Worm (Caenorhabditis elegans): ENCODE measurements around the gene F07A11.4.

Gene F07A11.4

DNA sequence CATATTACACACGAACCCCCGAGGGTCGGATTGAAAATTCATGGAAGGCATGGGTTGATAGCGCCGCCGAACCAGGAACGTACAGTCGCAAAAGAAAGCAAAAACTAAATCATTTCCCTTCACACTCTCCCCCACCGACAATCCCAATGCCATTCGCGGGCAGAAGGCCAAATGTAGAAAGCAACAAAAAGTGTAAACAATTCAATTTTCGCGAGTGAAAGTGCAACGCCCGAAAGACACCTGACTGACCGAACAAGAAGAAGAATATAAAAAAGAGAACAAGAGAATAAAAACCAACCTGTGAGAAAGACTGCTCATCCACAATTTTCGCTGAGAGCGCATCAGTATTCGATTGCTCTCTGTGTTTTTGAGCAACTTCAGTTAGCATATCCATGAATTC lies 16.9 kb downstream of the F07A11.4 start:
- TF ChIP-seq dao-5 (tag; optimal IDR thresholded peaks at IDR 0.05) = no peak
- no peak for TF ChIP-seq him-1 (tag; optimal IDR thresholded peaks at IDR 0.05)
- TF ChIP-seq W03F9.2 (tag; optimal IDR thresholded peaks at IDR 0.05) = no peak

DNA sequence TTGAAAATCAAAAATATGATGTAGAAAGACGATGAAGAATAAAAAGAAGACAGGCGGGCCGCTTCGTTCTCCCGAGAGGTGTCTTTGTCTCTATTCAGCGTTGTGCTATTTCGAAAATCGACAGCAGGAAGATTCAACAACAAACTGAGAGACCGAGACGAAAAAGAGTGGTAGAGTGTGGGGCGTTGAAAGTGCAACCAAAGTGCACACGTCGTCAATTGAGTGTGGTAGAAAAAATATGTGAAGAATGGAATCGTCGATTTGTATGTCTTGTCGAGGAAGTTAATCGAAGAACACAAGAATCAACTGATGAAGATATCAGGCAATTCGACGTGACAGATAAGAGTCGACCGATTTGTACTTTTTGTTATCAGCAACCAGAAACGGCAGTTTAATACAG lies 18.4 kb downstream of the F07A11.4 start:
- TF ChIP-seq him-1 (tag; optimal IDR thresholded peaks at IDR 0.05) = no peak
- no peak for TF ChIP-seq W03F9.2 (tag; optimal IDR thresholded peaks at IDR 0.05)
- no peak for TF ChIP-seq dao-5 (tag; optimal IDR thresholded peaks at IDR 0.05)

DNA sequence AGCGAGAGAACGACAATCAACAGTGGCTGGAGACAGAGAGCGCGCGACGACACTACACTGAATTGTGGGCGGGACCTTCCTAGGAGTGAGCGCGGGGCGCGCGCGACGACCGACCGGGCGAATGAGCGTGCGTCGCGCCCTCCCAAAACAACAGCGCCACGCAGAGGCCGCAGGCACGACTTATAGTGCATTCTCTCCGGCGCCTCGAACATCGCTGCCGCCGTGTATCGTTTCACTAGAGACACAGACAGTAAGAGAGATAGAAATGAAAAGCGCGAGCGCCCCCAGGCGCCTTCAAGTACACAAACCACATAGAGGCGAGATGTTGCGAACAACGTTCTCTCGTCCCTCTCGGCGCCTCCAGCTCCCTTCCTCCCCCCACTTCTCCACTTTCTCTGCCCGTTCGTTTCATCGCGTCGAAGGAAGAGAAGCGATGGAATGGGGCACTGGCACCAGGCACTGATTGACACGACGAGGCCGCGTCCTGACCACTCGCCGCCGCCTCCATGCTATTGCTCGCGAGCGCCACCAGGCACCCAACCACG lies 19.2 kb downstream of the F07A11.4 start:
- peak; percentile 53 for TF ChIP-seq dao-5 (tag; optimal IDR thresholded peaks at IDR 0.05)
- peak; percentile 71 for TF ChIP-seq him-1 (tag; optimal IDR thresholded peaks at IDR 0.05)
- TF ChIP-seq W03F9.2 (tag; optimal IDR thresholded peaks at IDR 0.05) = peak; percentile 42

DNA sequence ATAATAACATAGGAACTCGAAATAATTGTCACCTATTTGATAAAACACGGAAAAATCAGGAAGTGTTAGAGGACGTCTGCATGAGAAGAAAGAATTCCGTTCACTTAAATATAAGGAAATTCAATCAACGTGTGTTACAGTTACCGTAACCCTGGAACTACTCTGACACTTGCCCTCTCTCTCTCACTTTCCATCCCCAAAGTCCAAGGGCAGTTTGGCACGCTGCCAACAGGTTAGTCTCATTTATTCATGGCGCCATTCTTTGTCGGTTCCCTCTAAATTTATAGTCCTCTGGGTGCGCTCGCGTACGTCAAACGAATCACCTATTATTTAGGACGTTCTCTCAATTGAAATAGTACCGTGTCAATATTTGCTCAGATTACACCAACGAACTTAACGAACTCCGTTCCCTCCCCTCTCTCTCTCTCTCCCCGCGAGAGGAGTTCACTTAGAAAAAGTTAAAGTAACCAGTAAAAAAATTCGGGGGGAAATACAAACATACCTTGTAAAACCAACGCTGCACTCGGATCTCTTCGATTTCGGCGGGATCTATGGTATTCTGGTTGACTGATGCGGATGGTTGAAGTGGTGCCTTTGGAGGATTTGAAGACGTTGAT lies 19.9 kb downstream of the F07A11.4 start:
- TF ChIP-seq W03F9.2 (tag; optimal IDR thresholded peaks at IDR 0.05) (no peak), dao-5 (tag; optimal IDR thresholded peaks at IDR 0.05) (no peak), him-1 (tag; optimal IDR thresholded peaks at IDR 0.05) (no peak)

DNA sequence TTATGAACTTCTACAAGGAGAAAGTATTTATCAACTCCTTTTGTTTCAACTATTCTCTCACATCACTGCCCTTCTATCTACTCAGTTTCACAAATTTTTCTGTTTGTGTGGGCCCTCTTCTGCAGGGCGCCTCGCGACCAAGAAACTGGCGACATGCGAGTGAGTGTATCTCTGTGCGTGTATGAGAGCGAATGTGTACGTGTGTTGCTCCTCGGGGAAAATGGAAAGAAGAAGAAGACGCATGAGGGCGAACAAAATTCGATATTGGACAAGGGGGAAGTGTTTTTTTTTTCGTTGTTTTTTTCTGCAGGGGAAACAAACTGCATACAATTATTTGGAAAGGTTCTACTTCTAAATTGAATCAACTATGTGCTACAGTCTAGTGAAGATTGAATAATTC lies 20.8 kb downstream of the F07A11.4 start:
- TF ChIP-seq W03F9.2 (tag; optimal IDR thresholded peaks at IDR 0.05) (no peak), dao-5 (tag; optimal IDR thresholded peaks at IDR 0.05) (no peak), him-1 (tag; optimal IDR thresholded peaks at IDR 0.05) (peak; percentile 9)

DNA sequence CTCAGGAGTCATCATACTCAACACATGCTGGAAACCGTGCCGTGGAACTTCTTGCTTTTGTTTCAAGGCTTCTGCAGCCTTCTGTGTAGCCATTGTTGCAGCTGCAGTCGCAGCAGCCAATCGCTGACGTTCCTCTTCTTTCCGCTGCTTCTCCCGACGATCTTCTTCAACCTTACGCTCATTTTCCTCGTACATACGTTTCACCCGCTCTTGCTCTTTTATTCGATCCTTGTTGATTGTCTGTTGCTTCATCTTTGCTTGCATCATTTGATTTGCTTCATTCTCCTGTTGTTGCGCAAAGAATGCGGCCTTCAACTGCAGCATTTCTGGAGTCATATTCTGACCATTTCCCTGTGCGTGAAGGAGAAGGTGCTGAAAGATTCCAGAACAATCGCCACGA lies 21.8 kb downstream of the F07A11.4 start:
- no peak for TF ChIP-seq W03F9.2 (tag; optimal IDR thresholded peaks at IDR 0.05)

DNA sequence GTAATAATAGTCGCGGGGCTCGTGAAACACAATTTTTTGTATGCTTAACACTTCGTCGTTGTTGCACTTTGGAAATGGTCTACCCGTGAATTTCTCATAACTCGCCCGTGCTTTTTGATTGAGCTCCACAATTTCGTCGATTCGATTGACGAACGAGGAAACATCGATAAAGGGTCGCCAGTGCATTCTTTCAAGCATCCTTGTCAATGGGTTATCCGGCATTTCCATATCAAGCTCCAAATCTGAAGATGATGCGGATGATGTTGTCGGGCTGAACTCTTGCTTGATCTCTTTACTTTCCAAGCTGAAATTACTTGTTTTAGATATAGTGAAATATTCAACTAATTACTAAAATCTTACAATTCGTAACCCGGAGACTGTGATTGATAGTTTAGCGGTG lies 27.1 kb downstream of the F07A11.4 start:
- no peak for TF ChIP-seq dao-5 (tag; optimal IDR thresholded peaks at IDR 0.05)
- no peak for TF ChIP-seq W03F9.2 (tag; optimal IDR thresholded peaks at IDR 0.05)
- no peak for TF ChIP-seq him-1 (tag; optimal IDR thresholded peaks at IDR 0.05)

DNA sequence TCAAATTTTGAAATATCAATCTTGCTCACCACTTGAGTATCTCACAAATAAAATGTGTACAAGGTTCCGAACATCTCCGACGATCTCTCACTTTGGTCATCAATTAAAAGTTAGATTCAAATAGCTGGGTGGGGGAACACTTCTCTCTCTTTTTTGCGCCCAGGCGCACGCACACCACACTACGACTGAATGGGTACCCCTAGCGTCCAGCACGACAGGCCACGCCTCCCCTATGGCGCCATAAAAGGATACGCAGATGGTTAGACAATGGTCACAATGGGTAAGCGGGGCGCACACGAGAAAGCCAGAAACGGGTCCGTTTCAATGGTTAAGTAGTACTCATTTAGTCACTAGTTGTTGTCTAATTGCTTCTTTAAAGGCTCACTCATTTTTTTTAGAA lies 29.1 kb downstream of the F07A11.4 start:
- no peak for TF ChIP-seq W03F9.2 (tag; optimal IDR thresholded peaks at IDR 0.05)
- no peak for TF ChIP-seq him-1 (tag; optimal IDR thresholded peaks at IDR 0.05)
- no peak for TF ChIP-seq dao-5 (tag; optimal IDR thresholded peaks at IDR 0.05)

DNA sequence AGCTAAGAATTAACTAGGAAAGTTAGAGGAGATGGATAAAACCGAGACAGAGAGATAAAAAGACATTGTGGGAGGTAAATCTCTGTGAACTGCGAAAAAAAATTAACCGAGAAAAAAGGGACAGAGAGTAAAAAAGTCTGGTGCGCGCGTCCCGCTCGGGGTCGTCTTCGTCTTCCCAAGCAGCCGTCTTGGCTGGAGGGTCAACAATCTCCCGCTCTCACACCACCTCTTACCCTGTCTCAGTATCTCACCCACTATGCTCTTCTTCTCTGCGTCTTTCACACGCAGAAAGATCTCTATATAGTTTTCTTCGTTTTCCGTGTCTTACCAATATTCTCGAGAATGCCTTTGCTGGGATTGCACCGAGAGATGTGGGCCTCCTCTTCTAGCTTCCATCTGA lies 31.9 kb downstream of the F07A11.4 start:
- TF ChIP-seq him-1 (tag; optimal IDR thresholded peaks at IDR 0.05) = no peak
- TF ChIP-seq dao-5 (tag; optimal IDR thresholded peaks at IDR 0.05) = no peak
- no peak for TF ChIP-seq W03F9.2 (tag; optimal IDR thresholded peaks at IDR 0.05)

DNA sequence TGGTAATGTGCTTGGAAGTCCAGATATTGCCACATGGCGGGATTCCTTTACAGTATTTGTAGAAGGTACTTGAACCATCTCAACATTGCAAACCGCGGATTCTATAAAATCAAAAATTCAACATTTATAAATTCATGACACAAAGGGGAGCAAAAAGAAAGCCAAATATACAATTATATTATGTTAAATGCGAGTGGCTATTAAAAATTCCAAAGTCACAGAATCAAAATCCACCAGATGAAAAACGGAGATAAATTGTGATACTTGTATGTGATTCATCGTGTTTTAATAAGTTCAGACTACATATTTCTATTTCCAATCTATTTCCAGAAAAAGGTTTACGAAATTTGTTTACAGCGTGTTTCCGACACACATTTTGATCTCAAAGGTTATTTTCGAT lies 32.7 kb downstream of the F07A11.4 start, which contains the start of gene din-1:
din-1 (minus strand) TSS at position 101 of the 400 bp plus-strand sequence.
- TF ChIP-seq him-1 (tag; optimal IDR thresholded peaks at IDR 0.05) (no peak), W03F9.2 (tag; optimal IDR thresholded peaks at IDR 0.05) (no peak), dao-5 (tag; optimal IDR thresholded peaks at IDR 0.05) (no peak)

DNA sequence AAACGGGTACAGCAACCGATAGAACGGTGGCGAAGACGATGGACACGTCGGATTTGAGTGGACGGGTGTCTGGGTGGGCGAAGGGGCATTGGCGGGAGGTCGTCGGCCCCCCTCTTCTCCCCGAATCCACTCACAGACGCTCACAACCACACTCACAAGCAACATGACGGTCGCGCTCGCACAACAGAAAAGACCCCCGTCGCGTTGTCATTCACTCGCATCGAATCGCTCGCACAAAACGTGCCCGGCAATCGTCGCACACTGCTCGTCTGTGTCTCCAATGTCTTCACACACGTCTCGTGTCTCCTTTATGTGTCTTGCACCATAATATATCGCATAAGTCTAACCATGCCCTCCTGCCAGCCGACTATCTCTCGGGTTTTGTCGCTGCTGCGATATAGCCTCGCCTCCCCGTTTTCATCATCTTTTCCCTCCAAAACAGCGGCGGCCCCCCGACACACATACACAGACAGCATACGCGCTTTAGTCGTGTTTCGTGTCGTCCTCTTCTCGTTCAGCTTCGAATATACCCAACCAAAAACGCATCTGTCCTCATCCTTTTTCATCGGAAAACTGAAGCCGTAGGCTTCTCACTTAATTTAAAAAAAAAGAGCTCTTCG lies 33.4 kb downstream of the F07A11.4 start:
- TF ChIP-seq him-1 (tag; optimal IDR thresholded peaks at IDR 0.05) (peak; percentile 74), W03F9.2 (tag; optimal IDR thresholded peaks at IDR 0.05) (no peak)

DNA sequence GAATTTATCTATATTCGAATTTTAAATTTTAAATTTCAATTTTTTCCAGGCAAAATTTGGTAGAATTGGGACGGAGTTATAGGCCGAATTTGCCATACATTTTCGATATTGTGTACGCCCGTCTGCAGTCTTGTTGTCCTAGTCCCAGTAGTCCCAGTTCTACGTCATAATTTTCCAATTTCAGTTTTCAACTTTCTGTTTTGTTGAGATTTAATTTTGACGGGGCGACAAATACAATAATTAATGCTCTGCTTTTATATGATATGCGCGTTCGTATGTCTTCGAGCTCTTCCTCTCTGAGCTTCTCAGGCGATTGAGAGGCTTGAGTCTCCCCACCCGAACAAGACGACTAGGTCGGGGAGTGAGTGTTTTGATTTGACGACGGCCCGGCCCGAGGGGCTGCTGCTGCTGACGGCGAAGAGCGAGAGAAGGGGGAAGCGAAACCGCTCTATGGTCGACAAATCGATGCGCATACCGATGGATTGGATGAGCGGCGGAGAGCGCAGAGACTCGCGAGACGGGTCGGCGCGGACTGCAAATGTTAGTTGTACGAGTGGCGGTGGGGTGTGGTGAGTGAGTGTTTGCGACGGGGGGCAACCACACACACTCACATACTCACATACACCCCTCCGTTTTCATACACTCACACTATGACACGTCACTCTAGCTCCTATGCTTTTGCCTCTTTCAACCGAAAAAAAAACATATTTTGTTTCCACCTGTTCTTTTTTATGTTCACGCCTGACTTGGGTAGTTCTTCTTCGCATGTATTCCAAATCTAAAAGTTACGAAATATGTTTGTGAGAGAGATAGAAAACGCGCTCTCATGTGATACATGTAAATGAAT lies 34.1 kb downstream of the F07A11.4 start:
- peak; percentile 59 for TF ChIP-seq dao-5 (tag; optimal IDR thresholded peaks at IDR 0.05)
- TF ChIP-seq him-1 (tag; optimal IDR thresholded peaks at IDR 0.05) = peak; percentile 38
- TF ChIP-seq W03F9.2 (tag; optimal IDR thresholded peaks at IDR 0.05) = peak; percentile 22

DNA sequence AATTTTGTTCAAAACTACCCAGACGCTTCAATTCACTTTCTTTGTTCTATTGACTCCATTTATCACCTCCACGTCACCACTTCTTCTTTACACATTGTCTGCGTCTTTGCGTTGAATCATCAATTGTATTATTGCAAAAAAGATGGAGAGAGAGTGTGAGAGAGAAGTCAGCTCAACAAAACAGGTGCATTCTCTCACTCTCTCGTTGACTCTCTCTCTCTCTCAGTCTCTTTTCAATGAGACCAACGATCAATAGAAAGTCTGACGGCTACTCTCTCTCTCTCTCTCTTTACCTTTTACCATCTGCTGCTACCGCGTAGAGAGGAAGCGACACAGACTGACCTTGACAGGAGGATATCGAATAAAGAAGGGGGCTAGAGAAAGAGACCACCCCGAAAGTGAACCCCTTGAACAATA lies 34.9 kb downstream of the F07A11.4 start:
- TF ChIP-seq dao-5 (tag; optimal IDR thresholded peaks at IDR 0.05) (no peak), him-1 (tag; optimal IDR thresholded peaks at IDR 0.05) (peak; percentile 40), W03F9.2 (tag; optimal IDR thresholded peaks at IDR 0.05) (peak; percentile 45)

DNA sequence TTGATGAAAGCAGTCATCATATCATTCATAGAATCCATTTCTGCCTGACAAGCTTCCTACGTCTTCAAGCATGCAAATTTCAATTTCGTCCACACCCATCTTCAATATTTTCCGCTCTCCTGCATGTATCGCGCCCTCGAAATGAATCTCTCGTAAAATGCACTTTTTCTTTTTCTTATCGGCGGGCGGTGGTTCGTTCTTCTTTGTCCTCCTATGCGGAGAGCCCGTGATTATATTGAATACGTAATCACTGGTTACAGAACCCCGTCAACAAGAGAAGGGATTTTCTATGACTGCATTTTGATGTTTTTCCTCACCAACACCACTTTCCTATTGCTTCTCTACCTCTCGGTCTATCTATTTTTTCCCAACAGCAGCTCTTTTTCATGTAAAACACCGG lies 35.8 kb downstream of the F07A11.4 start:
- no peak for TF ChIP-seq him-1 (tag; optimal IDR thresholded peaks at IDR 0.05)
- TF ChIP-seq W03F9.2 (tag; optimal IDR thresholded peaks at IDR 0.05) = no peak
- no peak for TF ChIP-seq dao-5 (tag; optimal IDR thresholded peaks at IDR 0.05)
